Fruit fly (Drosophila melanogaster) whole organism: Measurements from ENCODE around the gene Pfas.

Experiments
- CG8478 ChIP-seq: fragments of >200 bp; optimal IDR thresholded peaks from 2 replicates; lab custom pipeline; 2018; ENCODE audit warnings: inconsistent platforms
- pan ChIP-seq: fragments of >200 bp; optimal IDR thresholded peaks from 2 replicates; lab custom pipeline; 2017
- usp ChIP-seq: fragments of >200 bp; optimal IDR thresholded peaks from 2 replicates; lab custom pipeline; 2017; ENCODE audit warnings: missing biosample characterization, missing genetic modification characterization, mixed read lengths

- no peak for TF ChIP-seq CG8478 (lab: Kevin White, UChicago)
- TF ChIP-seq pan (lab: Kevin White, UChicago): no peak
- TF ChIP-seq usp (GFP tag; lab: Kevin White, UChicago): no peak
Observed at dm6 chr2L:6090786-6091716, 45.2 kb upstream of the Pfas start, which contains the start of gene CG45075.
